Fruit fly (Drosophila melanogaster) whole organism, embryonic: ENCODE data around the gene nkt.
A peak's percentile ranks its signal among the peaks of the same experiment; 100 is the strongest.

Experiments used
- Aef1 ChIP-seq: fragments of 200-800 bp; sonication (Bioruptor generic); IDR thresholded peaks from 3 replicates; pipeline ENCODE4 v1.3.6; 2022; ENCODE audit warnings: missing biosample characterization, missing genetic modification characterization
- Asciz ChIP-seq: fragments of 200-800 bp; sonication (Bioruptor generic); optimal IDR thresholded peaks from 2 replicates; lab custom pipeline; 2017; ENCODE audit warnings: missing biosample characterization, mild to moderate bottlenecking, missing genetic modification characterization, missing genetic modification reagents
- CG10209 ChIP-seq: fragments of 200-800 bp; sonication (Bioruptor generic); optimal IDR thresholded peaks from 3 replicates; lab custom pipeline; 2017; ENCODE audit warnings: missing biosample characterization, mild to moderate bottlenecking, missing genetic modification characterization, missing genetic modification reagents
- CG10431 ChIP-seq: fragments of 200-800 bp; sonication (Bioruptor generic); optimal IDR thresholded peaks from 3 replicates; lab custom pipeline; 2018; ENCODE audit warnings: missing biosample characterization, mild to moderate bottlenecking, missing genetic modification characterization
- CG11093 ChIP-seq: fragments of 200-800 bp; sonication (Bioruptor generic); IDR thresholded peaks from 3 replicates; pipeline ENCODE4 v1.3.6; 2022; ENCODE audit warnings: missing biosample characterization, missing genetic modification characterization
- CG12299 ChIP-seq: fragments of 200-800 bp; sonication (Bioruptor generic); optimal IDR thresholded peaks from 2 replicates; lab custom pipeline; 2018; ENCODE audit warnings: missing biosample characterization, mild to moderate bottlenecking, missing genetic modification characterization
- CG13624 ChIP-seq: fragments of 200-800 bp; sonication (Bioruptor generic); optimal IDR thresholded peaks from 2 replicates; lab custom pipeline; 2016; ENCODE audit warnings: missing biosample characterization, missing genetic modification characterization
- CG14710 ChIP-seq: fragments of 200-800 bp; sonication (Bioruptor generic); optimal IDR thresholded peaks from 3 replicates; lab custom pipeline; 2019; ENCODE audit warnings: missing biosample characterization, mild to moderate bottlenecking, missing genetic modification characterization, moderate library complexity
- CG15269 ChIP-seq: fragments of 200-800 bp; sonication (Bioruptor generic); optimal IDR thresholded peaks from 2 replicates; lab custom pipeline; 2018; ENCODE audit warnings: missing biosample characterization, mild to moderate bottlenecking, missing genetic modification characterization, moderate library complexity
- CG16779 ChIP-seq: fragments of 200-800 bp; sonication (Bioruptor generic); IDR thresholded peaks from 2 replicates; pipeline ENCODE4 v1.3.6; 2022; ENCODE audit warnings: missing biosample characterization, missing genetic modification characterization
- CG1832 ChIP-seq: fragments of 200-800 bp; sonication (Bioruptor generic); optimal IDR thresholded peaks from 2 replicates; lab custom pipeline; 2017; ENCODE audit warnings: missing biosample characterization, mild to moderate bottlenecking, missing genetic modification characterization, inconsistent platforms
- CG2199 ChIP-seq: fragments of 200-800 bp; sonication (Bioruptor generic); IDR thresholded peaks from 3 replicates; pipeline ENCODE4 v1.3.6; 2022; ENCODE audit warnings: missing biosample characterization, missing genetic modification characterization
- CG33213 ChIP-seq: fragments of 200-800 bp; sonication (Bioruptor generic); optimal IDR thresholded peaks from 3 replicates; lab custom pipeline; 2016; ENCODE audit warnings: missing biosample characterization, missing genetic modification characterization
- CG33557 ChIP-seq: fragments of 200-800 bp; sonication (Bioruptor generic); optimal IDR thresholded peaks from 2 replicates; lab custom pipeline; 2019; ENCODE audit warnings: missing biosample characterization, mild to moderate bottlenecking, missing genetic modification characterization, moderate library complexity
- CG3407 ChIP-seq: fragments of 200-800 bp; sonication (Bioruptor generic); optimal IDR thresholded peaks from 2 replicates; lab custom pipeline; 2018; ENCODE audit warnings: missing biosample characterization, mild to moderate bottlenecking, missing genetic modification characterization
- CG7839 ChIP-seq: fragments of 200-800 bp; sonication (Bioruptor generic); optimal IDR thresholded peaks from 3 replicates; lab custom pipeline; 2018; ENCODE audit warnings: missing biosample characterization, mild to moderate bottlenecking, missing genetic modification characterization, moderate library complexity
- CG7963 ChIP-seq: fragments of 200-800 bp; sonication (Bioruptor generic); IDR thresholded peaks from 3 replicates; pipeline ENCODE4 v1.3.6; 2022; ENCODE audit warnings: missing biosample characterization, missing genetic modification characterization; ENCODE audit not compliant: partially characterized antibody
- CG8359 ChIP-seq: fragments of 200-800 bp; sonication (Bioruptor generic); optimal IDR thresholded peaks from 2 replicates; lab custom pipeline; 2017; ENCODE audit warnings: missing biosample characterization, mild to moderate bottlenecking, missing genetic modification characterization, borderline replicate concordance
- CG9876 ChIP-seq: fragments of 200-800 bp; sonication (Bioruptor generic); optimal IDR thresholded peaks from 2 replicates; lab custom pipeline; 2016; ENCODE audit warnings: missing biosample characterization, missing genetic modification characterization
- Dll ChIP-seq: fragments of 200-800 bp; sonication (Bioruptor generic); IDR thresholded peaks from 4 replicates; pipeline ENCODE4 v1.3.6; 2022; ENCODE audit warnings: missing biosample characterization, missing genetic modification characterization; ENCODE audit not compliant: partially characterized antibody
- Fer3 ChIP-seq: fragments of 200-800 bp; sonication (Bioruptor generic); optimal IDR thresholded peaks from 2 replicates; lab custom pipeline; 2018; ENCODE audit warnings: missing biosample characterization, mild to moderate bottlenecking, missing genetic modification characterization, moderate library complexity
- H2.0 ChIP-seq: fragments of 200-800 bp; sonication (Bioruptor generic); IDR thresholded peaks from 2 replicates; pipeline ENCODE4 v1.3.6; 2022; ENCODE audit warnings: missing biosample characterization, missing genetic modification characterization
- HmgD ChIP-seq: fragments of 200-800 bp; sonication (Bioruptor generic); optimal IDR thresholded peaks from 3 replicates; lab custom pipeline; 2016; ENCODE audit warnings: missing biosample characterization, missing genetic modification characterization
- Hsf ChIP-seq: fragments of 200-800 bp; sonication (Bioruptor generic); optimal IDR thresholded peaks from 3 replicates; lab custom pipeline; 2016; ENCODE audit warnings: missing biosample characterization, missing genetic modification characterization
- Kr ChIP-seq: fragments of 200-800 bp; sonication (Bioruptor generic); optimal IDR thresholded peaks from 2 replicates; lab custom pipeline; 2017; ENCODE audit warnings: missing biosample characterization, mild to moderate bottlenecking, missing genetic modification characterization
- Mad ChIP-seq: fragments of 200-800 bp; sonication (Bioruptor generic); optimal IDR thresholded peaks from 2 replicates; lab custom pipeline; 2016; ENCODE audit warnings: missing biosample characterization, missing genetic modification characterization
- Meics ChIP-seq: fragments of 200-800 bp; sonication (Bioruptor generic); optimal IDR thresholded peaks from 2 replicates; lab custom pipeline; 2017; ENCODE audit warnings: missing biosample characterization, mild to moderate bottlenecking, missing genetic modification characterization
- Mes4 ChIP-seq: fragments of 200-800 bp; sonication (Bioruptor generic); optimal IDR thresholded peaks from 2 replicates; lab custom pipeline; 2016; ENCODE audit warnings: missing biosample characterization, missing genetic modification characterization
- NC2α ChIP-seq: fragments of 200-800 bp; sonication (Bioruptor generic); optimal IDR thresholded peaks from 2 replicates; lab custom pipeline; 2016; ENCODE audit warnings: missing biosample characterization, missing genetic modification characterization
- Sry-β ChIP-seq: fragments of 200-800 bp; sonication (Bioruptor generic); optimal IDR thresholded peaks from 2 replicates; lab custom pipeline; 2018; ENCODE audit warnings: missing biosample characterization, mild to moderate bottlenecking, missing genetic modification characterization, moderate library complexity
- Xbp1 ChIP-seq: fragments of 200-800 bp; sonication (Bioruptor generic); optimal IDR thresholded peaks from 3 replicates; lab custom pipeline; 2016; ENCODE audit warnings: missing biosample characterization, mild to moderate bottlenecking, missing genetic modification characterization
- YL-1 ChIP-seq: fragments of 200-800 bp; sonication (Bioruptor generic); optimal IDR thresholded peaks from 3 replicates; lab custom pipeline; 2017; ENCODE audit warnings: missing biosample characterization, mild to moderate bottlenecking, missing genetic modification characterization
- abd-A ChIP-seq: fragments of 200-800 bp; sonication (Bioruptor generic); optimal IDR thresholded peaks from 3 replicates; lab custom pipeline; 2019; ENCODE audit warnings: missing biosample characterization, mild to moderate bottlenecking, missing genetic modification characterization, moderate library complexity
- ase ChIP-seq: fragments of 200-800 bp; sonication (Bioruptor generic); IDR thresholded peaks from 3 replicates; pipeline ENCODE4 v1.3.6; 2022; ENCODE audit warnings: missing biosample characterization, missing genetic modification characterization
- bowl ChIP-seq: fragments of 200-800 bp; sonication (Bioruptor generic); IDR thresholded peaks from 2 replicates; pipeline ENCODE4 v1.3.6; 2022; ENCODE audit warnings: missing biosample characterization, missing genetic modification characterization
- ewg ChIP-seq: fragments of 200-800 bp; sonication (Bioruptor generic); optimal IDR thresholded peaks from 3 replicates; lab custom pipeline; 2017; ENCODE audit warnings: mild to moderate bottlenecking, missing biosample characterization, missing genetic modification reagents, missing genetic modification characterization
- gfzf ChIP-seq: fragments of 200-800 bp; sonication (Bioruptor generic); optimal IDR thresholded peaks from 2 replicates; lab custom pipeline; 2016; ENCODE audit warnings: missing biosample characterization, mild to moderate bottlenecking, missing genetic modification characterization, moderate library complexity
- hb ChIP-seq: fragments of 200-800 bp; sonication (Bioruptor generic); IDR thresholded peaks from 3 replicates; pipeline ENCODE4 v1.3.6; 2022; ENCODE audit warnings: missing biosample characterization, missing genetic modification characterization; ENCODE audit not compliant: partially characterized antibody
- kay ChIP-seq: fragments of 200-800 bp; sonication (Bioruptor generic); optimal IDR thresholded peaks from 2 replicates; lab custom pipeline; 2016; ENCODE audit warnings: missing biosample characterization, missing genetic modification characterization
- lola ChIP-seq, 3 experiments: fragments of >200 bp in 2 of 3; fragments of 200-800 bp in 1 of 3; sonication (Bioruptor generic) in 1 of 3; optimal IDR thresholded peaks; 2 replicates each; lab custom pipeline; 2017 to 2019; ENCODE audit warnings: missing biosample characterization in 3 of 3, missing genetic modification characterization in 3 of 3, mild to moderate bottlenecking in 1 of 3, moderate library complexity in 1 of 3
- nom ChIP-seq: fragments of 200-800 bp; sonication (Bioruptor generic); optimal IDR thresholded peaks from 2 replicates; lab custom pipeline; 2017; ENCODE audit warnings: missing biosample characterization, missing genetic modification characterization, mild to moderate bottlenecking, moderate library complexity, missing genetic modification reagents
- pb ChIP-seq: fragments of 200-800 bp; sonication (Bioruptor generic); optimal IDR thresholded peaks from 3 replicates; lab custom pipeline; 2016; ENCODE audit warnings: missing biosample characterization, missing genetic modification characterization
- phol ChIP-seq: fragments of 200-800 bp; sonication (Bioruptor generic); optimal IDR thresholded peaks from 3 replicates; lab custom pipeline; 2018; ENCODE audit warnings: missing biosample characterization, mild to moderate bottlenecking, missing genetic modification characterization, moderate library complexity
- pita ChIP-seq: fragments of 200-800 bp; sonication (Bioruptor generic); optimal IDR thresholded peaks from 2 replicates; lab custom pipeline; 2017; ENCODE audit warnings: missing biosample characterization, mild to moderate bottlenecking, missing genetic modification characterization
- ssp ChIP-seq: fragments of 200-800 bp; sonication (Bioruptor generic); IDR thresholded peaks from 2 replicates; pipeline ENCODE4 v1.3.6; 2022; ENCODE audit warnings: missing biosample characterization, missing genetic modification characterization
- sug ChIP-seq: fragments of 200-800 bp; optimal IDR thresholded peaks from 2 replicates; lab custom pipeline; 2019; ENCODE audit warnings: missing biosample characterization, mild to moderate bottlenecking, missing genetic modification characterization, moderate library complexity
- vfl ChIP-seq: fragments of 200-800 bp; sonication (Bioruptor generic); optimal IDR thresholded peaks from 2 replicates; lab custom pipeline; 2016; ENCODE audit warnings: missing biosample characterization, missing genetic modification characterization
- yki ChIP-seq: fragments of >200 bp; optimal IDR thresholded peaks from 3 replicates; lab custom pipeline; 2018
- zen ChIP-seq: fragments of 200-800 bp; sonication (Bioruptor generic); optimal IDR thresholded peaks from 3 replicates; lab custom pipeline; 2018; ENCODE audit warnings: missing biosample characterization, mild to moderate bottlenecking, missing genetic modification characterization, moderate library complexity
- zen2 ChIP-seq: fragments of 200-800 bp; sonication (Bioruptor generic); IDR thresholded peaks from 3 replicates; pipeline ENCODE4 v1.3.6; 2022; ENCODE audit warnings: missing biosample characterization, missing genetic modification characterization; ENCODE audit not compliant: partially characterized antibody
- zfh2 ChIP-seq: fragments of 200-800 bp; sonication (Bioruptor generic); optimal IDR thresholded peaks from 2 replicates; lab custom pipeline; 2016; ENCODE audit warnings: missing biosample characterization, missing genetic modification characterization

The nkt gene

dm6 chr3L:11248303-11248702 lies 47.2 kb downstream of the nkt start (continued):
- TF ChIP-seq abd-A (tag; lab: Kevin White, UChicago) = peak; percentile 24
- TF ChIP-seq CG12299 (tag; lab: Kevin White, UChicago) = no peak
- TF ChIP-seq yki (lab: Kevin White, UChicago) = no peak
- peak; percentile 38 for TF ChIP-seq Meics (GFP tag; lab: Kevin White, UChicago)
- TF ChIP-seq H2.0 (GFP tag; lab: Robert Waterston, UW) = no peak
- peak; percentile 19 for TF ChIP-seq zen (tag; lab: Kevin White, UChicago)
- no peak for TF ChIP-seq CG8359 (GFP tag; lab: Kevin White, UChicago)
- peak; percentile 44 for TF ChIP-seq sug (tag; lab: Kevin White, UChicago)
- peak; percentile 19 for TF ChIP-seq CG7839 (tag; lab: Kevin White, UChicago)
- peak; percentile 3 for TF ChIP-seq CG3407 (GFP tag; lab: Kevin White, UChicago)
- no peak for TF ChIP-seq CG14710 (tag; lab: Kevin White, UChicago)
- no peak for TF ChIP-seq zen2 (GFP tag; lab: Robert Waterston, UW)
- peak; percentile 16 for TF ChIP-seq Fer3
- no peak for TF ChIP-seq Kr (GFP tag; lab: Kevin White, UChicago)
- TF ChIP-seq vfl (GFP tag; lab: Kevin White, UChicago) = no peak
- no peak for TF ChIP-seq HmgD (GFP tag; lab: Kevin White, UChicago)
- no peak for TF ChIP-seq ase (GFP tag; lab: Robert Waterston, UW)
- peak; percentile 40 for TF ChIP-seq CG1832 (GFP tag; lab: Kevin White, UChicago)
- no peak for TF ChIP-seq gfzf
- TF ChIP-seq Mad = peak; percentile 13
- TF ChIP-seq CG33557 (GFP tag; lab: Kevin White, UChicago) = no peak
- TF ChIP-seq CG10209 (GFP tag; lab: Kevin White, UChicago) = no peak
- peak; percentile 4 for TF ChIP-seq Xbp1 (GFP tag; lab: Kevin White, UChicago)
- 0 out of 2 replicates have a peak, but pooled peaks have one; percentile 36 for TF ChIP-seq CG16779 (GFP tag; lab: Robert Waterston, UW)
- no peak for TF ChIP-seq zfh2 (GFP tag; lab: Kevin White, UChicago)
- TF ChIP-seq YL-1 = no peak
- TF ChIP-seq CG2199 (GFP tag; lab: Robert Waterston, UW) = peak; percentile 92
- no peak for TF ChIP-seq NC2α (GFP tag; lab: Kevin White, UChicago)
- no peak for TF ChIP-seq nom (GFP tag; lab: Kevin White, UChicago)
- TF ChIP-seq kay = no peak
- no peak for TF ChIP-seq pita (GFP tag; lab: Kevin White, UChicago)
- no peak for TF ChIP-seq lola (GFP tag; optimal IDR thresholded peaks at IDR 0.05; lab: Kevin White, UChicago)
- TF ChIP-seq Aef1 (GFP tag; lab: Robert Waterston, UW) = no peak
- TF ChIP-seq CG13624 (GFP tag; lab: Kevin White, UChicago) = no peak
- TF ChIP-seq CG11093 = no peak
- TF ChIP-seq hb (GFP tag; lab: Robert Waterston, UW) = no peak
- TF ChIP-seq Mes4 (GFP tag; lab: Kevin White, UChicago) = no peak
- no peak for TF ChIP-seq Dll
- no peak for TF ChIP-seq bowl
- TF ChIP-seq CG15269 (tag; lab: Kevin White, UChicago) = peak; percentile 30
- no peak for TF ChIP-seq ewg (GFP tag; lab: Kevin White, UChicago)
- TF ChIP-seq ssp (GFP tag; lab: Robert Waterston, UW) = no peak
- no peak for TF ChIP-seq phol (tag; lab: Kevin White, UChicago)
- peak; percentile 6 for TF ChIP-seq Asciz (GFP tag; lab: Kevin White, UChicago)
- no peak for TF ChIP-seq CG33213 (GFP tag; lab: Kevin White, UChicago)
- no peak for TF ChIP-seq pb
- TF ChIP-seq CG9876 (GFP tag; lab: Kevin White, UChicago) = no peak
- TF ChIP-seq CG10431 (GFP tag; lab: Kevin White, UChicago) = no peak
- TF ChIP-seq Hsf (GFP tag; lab: Kevin White, UChicago) = no peak
- no peak for TF ChIP-seq CG7963 (GFP tag; lab: Robert Waterston, UW)
- TF ChIP-seq Sry-β (GFP tag; lab: Kevin White, UChicago) = no peak
